Worm (Caenorhabditis elegans): Measurements from ENCODE around the gene Y45F10C.2.

DNA sequence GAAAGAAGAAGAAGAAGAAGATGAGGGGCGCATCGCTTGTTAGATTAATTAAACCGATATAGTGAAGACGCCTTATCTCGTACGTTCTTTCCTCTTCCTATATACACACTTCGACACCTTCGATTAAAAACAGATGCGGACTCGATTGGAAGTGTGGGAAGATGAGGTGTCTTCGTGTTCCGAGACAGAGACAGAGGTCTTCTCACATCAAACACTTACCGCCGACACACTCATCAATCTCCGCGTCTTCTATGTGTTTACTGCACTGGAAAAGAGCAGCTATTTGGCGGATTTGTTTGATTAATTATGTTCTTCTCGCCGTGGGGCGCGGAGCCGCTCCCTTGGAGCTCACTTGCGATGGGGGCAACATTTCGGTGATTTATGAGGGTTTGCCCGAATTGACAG, 36.9 kb upstream of the Y45F10C.2 start:
- TF ChIP-seq lsy-2 (tag; optimal IDR thresholded peaks at IDR 0.05) (peak in 1 of 2 experiments; percentile 21), snpc-4 (tag; optimal IDR thresholded peaks at IDR 0.05) (no peak), ztf-11 (tag; optimal IDR thresholded peaks at IDR 0.05) (no peak), lin-13 (GFP tag; optimal IDR thresholded peaks at IDR 0.05) (no peak), unc-39 (tag; optimal IDR thresholded peaks at IDR 0.05) (no peak), ama-1 (optimal IDR thresholded peaks at IDR 0.05) (no peak), vab-7 (GFP tag; IDR thresholded peaks at IDR 0.05) (0 out of 2 replicates have a peak, but pooled peaks have one; percentile 13), fos-1 (tag; optimal IDR thresholded peaks at IDR 0.05) (no peak), egl-27 (tag; optimal IDR thresholded peaks at IDR 0.05) (no peak), nhr-11 (tag; optimal IDR thresholded peaks at IDR 0.05) (peak; percentile 56), unc-62 (GFP tag; optimal IDR thresholded peaks at IDR 0.05 in 1 of 2) (peak in 1 of 2 experiments; percentile 97), unc-62 (tag; optimal IDR thresholded peaks at IDR 0.05) (peak; percentile 1)
